Fruit fly (Drosophila melanogaster): ENCODE measurements around the gene Gr61a.

Gene Gr61a

dm6 chr3L:882236-882891 is 41.1 kb downstream of the Gr61a start:
- TF ChIP-seq Myc (optimal IDR thresholded peaks at IDR 0.05) (no peak), ttk (optimal IDR thresholded peaks at IDR 0.05) (no peak), h (optimal IDR thresholded peaks at IDR 0.05) (no peak), Sin3A (optimal IDR thresholded peaks at IDR 0.05) (no peak)

- TF ChIP-seq Myc (optimal IDR thresholded peaks at IDR 0.05) (no peak), ttk (optimal IDR thresholded peaks at IDR 0.05) (no peak), psq (optimal IDR thresholded peaks at IDR 0.05) (no peak), h (optimal IDR thresholded peaks at IDR 0.05) (no peak), Sin3A (optimal IDR thresholded peaks at IDR 0.05) (no peak), insv (optimal IDR thresholded peaks at IDR 0.05) (no peak)
Observed at dm6 chr3L:882892-883255, 41.6 kb downstream of the Gr61a start.

dm6 chr3L:883786-884185 is 42.5 kb downstream of the Gr61a start:
- TF ChIP-seq h (optimal IDR thresholded peaks at IDR 0.05) (no peak), insv (optimal IDR thresholded peaks at IDR 0.05) (no peak), psq (optimal IDR thresholded peaks at IDR 0.05) (no peak), ttk (optimal IDR thresholded peaks at IDR 0.05) (no peak)

- TF ChIP-seq insv (optimal IDR thresholded peaks at IDR 0.05) (no peak), Myc (optimal IDR thresholded peaks at IDR 0.05) (no peak), psq (optimal IDR thresholded peaks at IDR 0.05) (no peak), h (optimal IDR thresholded peaks at IDR 0.05) (no peak), Sin3A (optimal IDR thresholded peaks at IDR 0.05) (no peak), ttk (optimal IDR thresholded peaks at IDR 0.05) (no peak)
Observed at dm6 chr3L:884239-884638, 43.0 kb downstream of the Gr61a start.

dm6 chr3L:885006-885405 is 43.8 kb downstream of the Gr61a start:
- no peak for TF ChIP-seq insv (optimal IDR thresholded peaks at IDR 0.05)

dm6 chr3L:885624-886257 is 44.5 kb downstream of the Gr61a start:
- TF ChIP-seq Sin3A (optimal IDR thresholded peaks at IDR 0.05), result no peak
- TF ChIP-seq h (optimal IDR thresholded peaks at IDR 0.05), result no peak
- no peak for TF ChIP-seq insv (optimal IDR thresholded peaks at IDR 0.05)
- no peak for TF ChIP-seq ttk (optimal IDR thresholded peaks at IDR 0.05)

- no peak for TF ChIP-seq psq (optimal IDR thresholded peaks at IDR 0.05)
- no peak for TF ChIP-seq insv (optimal IDR thresholded peaks at IDR 0.05)
- TF ChIP-seq Myc (optimal IDR thresholded peaks at IDR 0.05), result no peak
- no peak for TF ChIP-seq h (optimal IDR thresholded peaks at IDR 0.05)
- no peak for TF ChIP-seq Sin3A (optimal IDR thresholded peaks at IDR 0.05)
- TF ChIP-seq ttk (optimal IDR thresholded peaks at IDR 0.05), result no peak
Observed at dm6 chr3L:887423-888097, 46.3 kb downstream of the Gr61a start.

- TF ChIP-seq Sin3A (optimal IDR thresholded peaks at IDR 0.05), result no peak
- TF ChIP-seq Myc (optimal IDR thresholded peaks at IDR 0.05), result no peak
- TF ChIP-seq insv (optimal IDR thresholded peaks at IDR 0.05), result no peak
- TF ChIP-seq ttk (optimal IDR thresholded peaks at IDR 0.05), result no peak
- no peak for TF ChIP-seq psq (optimal IDR thresholded peaks at IDR 0.05)
- TF ChIP-seq h (optimal IDR thresholded peaks at IDR 0.05), result no peak
Observed at dm6 chr3L:888372-888771, 47.1 kb downstream of the Gr61a start.
